Fruit fly (Drosophila melanogaster) whole organism, embryonic: ENCODE measurements around the gene CG13676.
A peak's percentile ranks its signal among the peaks of the same experiment; 100 is the strongest.

Source experiments
- ATbp ChIP-seq: fragments of 200-800 bp; sonication (Bioruptor generic); optimal IDR thresholded peaks from 2 replicates; lab custom pipeline; 2017; ENCODE audit warnings: missing biosample characterization, mild to moderate bottlenecking, missing genetic modification characterization, missing genetic modification reagents
- Adf1 ChIP-seq: fragments of 200-800 bp; sonication (Bioruptor generic); IDR thresholded peaks from 2 replicates; pipeline ENCODE4 v1.3.6; 2022; ENCODE audit warnings: missing biosample characterization, missing genetic modification characterization
- Aef1 ChIP-seq: fragments of 200-800 bp; sonication (Bioruptor generic); IDR thresholded peaks from 3 replicates; pipeline ENCODE4 v1.3.6; 2022; ENCODE audit warnings: missing biosample characterization, missing genetic modification characterization
- CG10462 ChIP-seq: fragments of 200-800 bp; sonication (Bioruptor generic); optimal IDR thresholded peaks from 2 replicates; lab custom pipeline; 2016; ENCODE audit warnings: missing biosample characterization, missing genetic modification characterization
- CG11398 ChIP-seq: fragments of 200-800 bp; sonication (Bioruptor generic); optimal IDR thresholded peaks from 2 replicates; lab custom pipeline; 2016; ENCODE audit warnings: missing biosample characterization, missing genetic modification characterization
- CG12104 ChIP-seq: fragments of 200-800 bp; sonication (Bioruptor generic); optimal IDR thresholded peaks from 3 replicates; lab custom pipeline; 2016; ENCODE audit warnings: missing biosample characterization, missing genetic modification characterization
- CG12219 ChIP-seq: fragments of 200-800 bp; sonication (Bioruptor generic); optimal IDR thresholded peaks from 3 replicates; lab custom pipeline; 2018; ENCODE audit warnings: missing biosample characterization, mild to moderate bottlenecking, missing genetic modification characterization
- CG14441 ChIP-seq: fragments of 200-800 bp; sonication (Bioruptor generic); IDR thresholded peaks from 2 replicates; pipeline ENCODE4 v1.3.6; 2022; ENCODE audit warnings: missing biosample characterization, missing genetic modification characterization
- CG14710 ChIP-seq: fragments of 200-800 bp; sonication (Bioruptor generic); optimal IDR thresholded peaks from 3 replicates; lab custom pipeline; 2019; ENCODE audit warnings: missing biosample characterization, mild to moderate bottlenecking, missing genetic modification characterization, moderate library complexity
- CG15073 ChIP-seq: fragments of 200-800 bp; sonication (Bioruptor generic); optimal IDR thresholded peaks from 2 replicates; lab custom pipeline; 2016; ENCODE audit warnings: missing biosample characterization, missing genetic modification characterization
- CG15269 ChIP-seq: fragments of 200-800 bp; sonication (Bioruptor generic); optimal IDR thresholded peaks from 2 replicates; lab custom pipeline; 2018; ENCODE audit warnings: missing biosample characterization, mild to moderate bottlenecking, missing genetic modification characterization, moderate library complexity
- CG15479 ChIP-seq: fragments of 200-800 bp; sonication (Bioruptor generic); optimal IDR thresholded peaks from 3 replicates; lab custom pipeline; 2019; ENCODE audit warnings: missing biosample characterization, mild to moderate bottlenecking, missing genetic modification characterization, moderate library complexity
- CG1602 ChIP-seq: fragments of 200-800 bp; sonication (Bioruptor generic); optimal IDR thresholded peaks from 3 replicates; lab custom pipeline; 2016; ENCODE audit warnings: missing biosample characterization, missing genetic modification characterization
- CG17186 ChIP-seq: fragments of 200-800 bp; sonication (Bioruptor generic); optimal IDR thresholded peaks from 3 replicates; lab custom pipeline; 2017; ENCODE audit warnings: missing biosample characterization, missing genetic modification reagents, missing genetic modification characterization
- CG17912 ChIP-seq: fragments of 200-800 bp; sonication (Bioruptor generic); optimal IDR thresholded peaks from 2 replicates; lab custom pipeline; 2018; ENCODE audit warnings: missing biosample characterization, mild to moderate bottlenecking, missing genetic modification characterization
- CG18011 ChIP-seq: fragments of 200-800 bp; sonication (Bioruptor generic); optimal IDR thresholded peaks from 2 replicates; lab custom pipeline; 2017; ENCODE audit warnings: missing biosample characterization, missing genetic modification characterization, mild to moderate bottlenecking, moderate library complexity, missing genotype
- CG2202 ChIP-seq: fragments of 200-800 bp; sonication (Bioruptor generic); optimal IDR thresholded peaks from 2 replicates; lab custom pipeline; 2018; ENCODE audit warnings: missing biosample characterization, mild to moderate bottlenecking, missing genetic modification characterization
- CG30431 ChIP-seq: fragments of 200-800 bp; sonication (Bioruptor generic); optimal IDR thresholded peaks from 2 replicates; lab custom pipeline; 2017; ENCODE audit warnings: missing biosample characterization, missing genetic modification characterization
- CG43689 ChIP-seq: fragments of 200-800 bp; sonication (Bioruptor generic); IDR thresholded peaks from 2 replicates; pipeline ENCODE4 v1.3.6; 2022; ENCODE audit warnings: missing biosample characterization, missing genetic modification characterization
- CG5180 ChIP-seq: fragments of 200-800 bp; sonication (Bioruptor generic); optimal IDR thresholded peaks from 3 replicates; lab custom pipeline; 2017; ENCODE audit warnings: missing biosample characterization, missing genetic modification characterization, mild to moderate bottlenecking, moderate library complexity, missing genetic modification reagents
- CG7745 ChIP-seq: fragments of 200-800 bp; sonication (Bioruptor generic); optimal IDR thresholded peaks from 2 replicates; lab custom pipeline; 2018; ENCODE audit warnings: missing biosample characterization, mild to moderate bottlenecking, missing genetic modification characterization, moderate library complexity
- CG7839 ChIP-seq: fragments of 200-800 bp; sonication (Bioruptor generic); optimal IDR thresholded peaks from 3 replicates; lab custom pipeline; 2018; ENCODE audit warnings: missing biosample characterization, mild to moderate bottlenecking, missing genetic modification characterization, moderate library complexity
- D19B ChIP-seq: fragments of 200-800 bp; sonication (Bioruptor generic); optimal IDR thresholded peaks from 2 replicates; lab custom pipeline; 2017; ENCODE audit warnings: missing biosample characterization, mild to moderate bottlenecking, missing genetic modification characterization
- Drgx ChIP-seq: fragments of 200-800 bp; sonication (Bioruptor generic); IDR thresholded peaks from 2 replicates; pipeline ENCODE4 v1.3.6; 2022; ENCODE audit warnings: missing biosample characterization, missing genetic modification characterization
- GATAe ChIP-seq: fragments of 200-800 bp; sonication (Bioruptor generic); conservative IDR thresholded peaks from 2 replicates; pipeline ENCODE4 v1.3.6; 2022; ENCODE audit warnings: missing biosample characterization, missing genetic modification characterization
- HLH3B ChIP-seq: fragments of 200-800 bp; sonication (Bioruptor generic); IDR thresholded peaks from 2 replicates; pipeline ENCODE4 v1.3.6; 2022; ENCODE audit warnings: missing biosample characterization, missing genetic modification characterization
- Hmx ChIP-seq: fragments of 200-800 bp; sonication (Bioruptor generic); optimal IDR thresholded peaks from 2 replicates; lab custom pipeline; 2016; ENCODE audit warnings: missing biosample characterization, missing genetic modification characterization
- Jarid2 ChIP-seq: fragments of 200-800 bp; sonication (Bioruptor generic); optimal IDR thresholded peaks from 3 replicates; lab custom pipeline; 2017; ENCODE audit warnings: mild to moderate bottlenecking, missing biosample characterization, missing genetic modification reagents, missing genetic modification characterization
- Lim3 ChIP-seq: fragments of 200-800 bp; sonication (Bioruptor generic); IDR thresholded peaks from 2 replicates; pipeline ENCODE4 v1.3.6; 2022; ENCODE audit warnings: missing biosample characterization, missing genetic modification characterization
- Mad ChIP-seq: fragments of 200-800 bp; sonication (Bioruptor generic); optimal IDR thresholded peaks from 2 replicates; lab custom pipeline; 2016; ENCODE audit warnings: missing biosample characterization, missing genetic modification characterization
- Mrtf ChIP-seq: fragments of 200-800 bp; sonication (Bioruptor generic); IDR thresholded peaks from 3 replicates; pipeline ENCODE4 v1.3.6; 2022; ENCODE audit warnings: missing biosample characterization, missing genetic modification characterization
- Taf1 ChIP-seq: fragments of 200-800 bp; sonication (Bioruptor generic); IDR thresholded peaks from 2 replicates; pipeline ENCODE4 v1.3.6; 2022; ENCODE audit warnings: missing biosample characterization, missing genetic modification characterization
- Trl ChIP-seq, 3 experiments: fragments of >200 bp in 2 of 3; fragments of 200-800 bp in 1 of 3; sonication (Bioruptor generic) in 1 of 3; optimal IDR thresholded peaks; 2 replicates in 1 of 3; 3 replicates in 2 of 3; lab custom pipeline; 2016 to 2017; ENCODE audit warnings: missing biosample characterization in 1 of 3, missing genetic modification characterization in 1 of 3
- bowl ChIP-seq: fragments of 200-800 bp; sonication (Bioruptor generic); IDR thresholded peaks from 2 replicates; pipeline ENCODE4 v1.3.6; 2022; ENCODE audit warnings: missing biosample characterization, missing genetic modification characterization
- cas ChIP-seq: fragments of 200-800 bp; sonication (Bioruptor generic); IDR thresholded peaks from 2 replicates; pipeline ENCODE4 v1.3.6; 2022; ENCODE audit warnings: missing biosample characterization, missing genetic modification characterization
- dan ChIP-seq: fragments of 200-800 bp; sonication (Bioruptor generic); IDR thresholded peaks from 2 replicates; pipeline ENCODE4 v1.3.6; 2022; ENCODE audit warnings: missing biosample characterization, missing genetic modification characterization
- ind ChIP-seq: fragments of 200-800 bp; sonication (Bioruptor generic); optimal IDR thresholded peaks from 3 replicates; lab custom pipeline; 2016; ENCODE audit warnings: missing biosample characterization, missing genetic modification characterization
- jing ChIP-seq: fragments of 200-800 bp; sonication (Bioruptor generic); optimal IDR thresholded peaks from 2 replicates; lab custom pipeline; 2018; ENCODE audit warnings: missing biosample characterization, mild to moderate bottlenecking, missing genetic modification characterization
- kni ChIP-seq: fragments of 200-800 bp; sonication (Bioruptor generic); optimal IDR thresholded peaks from 3 replicates; lab custom pipeline; 2017; ENCODE audit warnings: mild to moderate bottlenecking, missing biosample characterization, missing genetic modification reagents, missing genetic modification characterization
- lbe ChIP-seq: fragments of 200-800 bp; sonication (Bioruptor generic); optimal IDR thresholded peaks from 2 replicates; lab custom pipeline; 2016; ENCODE audit warnings: missing biosample characterization, mild to moderate bottlenecking, missing genetic modification characterization
- maf-S ChIP-seq: fragments of 200-800 bp; sonication (Bioruptor generic); optimal IDR thresholded peaks from 2 replicates; lab custom pipeline; 2016; ENCODE audit warnings: missing biosample characterization, missing genetic modification characterization
- p53 ChIP-seq: fragments of 200-800 bp; sonication (Bioruptor generic); optimal IDR thresholded peaks from 2 replicates; lab custom pipeline; 2016; ENCODE audit warnings: missing biosample characterization, missing genetic modification characterization
- pho ChIP-seq: fragments of 200-800 bp; sonication (Bioruptor generic); optimal IDR thresholded peaks from 2 replicates; lab custom pipeline; 2016; ENCODE audit warnings: missing biosample characterization, missing genetic modification characterization
- phol ChIP-seq: fragments of 200-800 bp; sonication (Bioruptor generic); optimal IDR thresholded peaks from 3 replicates; lab custom pipeline; 2018; ENCODE audit warnings: missing biosample characterization, mild to moderate bottlenecking, missing genetic modification characterization, moderate library complexity
- pnt ChIP-seq: fragments of 200-800 bp; sonication (Bioruptor generic); optimal IDR thresholded peaks from 3 replicates; lab custom pipeline; 2016; ENCODE audit warnings: missing biosample characterization, missing genetic modification characterization
- ranshi ChIP-seq: fragments of 200-800 bp; sonication (Bioruptor generic); IDR thresholded peaks from 2 replicates; pipeline ENCODE4 v1.3.6; 2022; ENCODE audit warnings: missing biosample characterization, missing genetic modification characterization
- row ChIP-seq: fragments of 200-800 bp; sonication (Bioruptor generic); IDR thresholded peaks from 3 replicates; pipeline ENCODE4 v1.3.6; 2022; ENCODE audit warnings: missing biosample characterization, missing genetic modification characterization
- slp2 ChIP-seq: fragments of 200-800 bp; sonication (Bioruptor generic); optimal IDR thresholded peaks from 2 replicates; lab custom pipeline; 2016; ENCODE audit warnings: missing biosample characterization, missing genetic modification characterization
- stwl ChIP-seq: fragments of 200-800 bp; sonication (Bioruptor generic); optimal IDR thresholded peaks from 3 replicates; lab custom pipeline; 2018; ENCODE audit warnings: missing biosample characterization, mild to moderate bottlenecking, missing genetic modification characterization, moderate library complexity
- twi ChIP-seq: fragments of 200-800 bp; optimal IDR thresholded peaks from 2 replicates; lab custom pipeline; 2019; ENCODE audit warnings: missing biosample characterization, mild to moderate bottlenecking, missing genetic modification characterization, moderate library complexity

Gene CG13676

DNA sequence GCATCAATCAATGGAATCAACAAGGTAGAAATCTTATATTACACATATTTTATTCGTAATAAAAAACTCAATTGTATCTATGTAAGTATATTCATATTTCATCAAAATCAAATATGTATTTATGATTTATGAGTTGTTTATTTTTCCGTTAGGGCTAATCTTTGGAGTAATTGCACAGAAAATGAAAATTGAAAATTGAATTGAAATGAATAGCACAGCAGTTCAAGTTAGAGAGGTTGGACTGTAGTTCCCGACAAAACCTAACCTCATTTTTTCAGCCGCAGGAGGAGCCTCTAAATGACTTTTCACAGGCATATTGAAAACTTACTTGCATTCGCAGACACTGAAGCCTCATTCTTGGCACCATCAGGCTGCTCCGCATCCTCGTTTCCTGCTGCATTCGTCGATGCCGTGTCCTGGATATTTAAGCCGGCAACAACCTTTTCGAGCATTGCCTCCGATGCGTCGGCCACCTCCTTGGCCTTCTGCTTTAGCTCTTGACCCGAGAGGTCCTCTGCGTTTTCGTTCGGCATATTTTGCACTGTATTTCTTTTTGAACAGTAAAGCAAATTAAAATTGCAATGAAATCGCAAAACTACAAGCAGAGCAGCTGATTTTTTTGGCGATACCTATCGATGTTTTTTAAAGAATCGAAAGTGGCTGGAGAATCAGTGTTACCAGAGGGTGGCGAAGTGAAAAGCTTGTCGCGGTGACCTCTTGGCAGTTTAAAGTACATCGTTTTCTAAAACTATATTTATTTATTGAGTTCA lies 26.4 kb upstream of the CG13676 start, which contains the start of gene Nmt (continued):
- TF ChIP-seq CG14710 (tag; lab: Kevin White, UChicago) (no peak), HLH3B (GFP tag; lab: Robert Waterston, UW) (no peak), CG2202 (tag; lab: Kevin White, UChicago) (no peak), row (peak; percentile 71), CG18011 (no peak), GATAe (no peak), cas (GFP tag; lab: Robert Waterston, UW) (no peak), lbe (GFP tag; lab: Kevin White, UChicago) (no peak), ind (peak; percentile 44), CG1602 (peak; percentile 26), Lim3 (GFP tag; lab: Robert Waterston, UW) (no peak), Jarid2 (GFP tag; lab: Kevin White, UChicago) (no peak), CG12219 (GFP tag; lab: Kevin White, UChicago) (no peak), CG7745 (tag; lab: Kevin White, UChicago) (no peak), CG15479 (GFP tag; lab: Kevin White, UChicago) (no peak), CG15073 (GFP tag; lab: Kevin White, UChicago) (no peak), Aef1 (peak; percentile 55), CG5180 (GFP tag; lab: Kevin White, UChicago) (no peak), D19B (GFP tag; lab: Kevin White, UChicago) (no peak), twi (tag; lab: Kevin White, UChicago) (no peak), pnt (no peak), CG12104 (no peak), jing (GFP tag; lab: Kevin White, UChicago) (no peak), p53 (GFP tag; lab: Kevin White, UChicago) (no peak), CG43689 (GFP tag; lab: Robert Waterston, UW) (0 out of 2 replicates have a peak, but pooled peaks have one; percentile 36), CG7839 (peak; percentile 40), maf-S (GFP tag; lab: Kevin White, UChicago) (no peak), slp2 (GFP tag; lab: Kevin White, UChicago) (no peak), Trl (optimal IDR thresholded peaks at IDR 0.05; lab: Kevin White, UChicago) (no peak), Trl (GFP tag; optimal IDR thresholded peaks at IDR 0.05; lab: Kevin White, UChicago) (no peak), Adf1 (GFP tag; lab: Robert Waterston, UW) (no peak; the same call in 1 of the 2 replicates), CG14441 (no peak), ATbp (GFP tag; lab: Kevin White, UChicago) (no peak), Mrtf (GFP tag; lab: Robert Waterston, UW) (no peak), phol (peak; percentile 10), CG10462 (GFP tag; lab: Kevin White, UChicago) (no peak), bowl (GFP tag; lab: Robert Waterston, UW) (no peak), CG30431 (no peak), stwl (tag; lab: Kevin White, UChicago) (peak; percentile 52), Taf1 (GFP tag; lab: Robert Waterston, UW) (no peak), CG17912 (no peak), CG11398 (GFP tag; lab: Kevin White, UChicago) (no peak), Mad (GFP tag; lab: Kevin White, UChicago) (no peak), ranshi (GFP tag; lab: Robert Waterston, UW) (peak; percentile 14; the same call in 1 of the 2 replicates), CG15269 (tag; lab: Kevin White, UChicago) (no peak), dan (GFP tag; lab: Robert Waterston, UW) (no peak), CG17186 (GFP tag; lab: Kevin White, UChicago) (no peak), pho (peak; percentile 7), kni (GFP tag; lab: Kevin White, UChicago) (no peak), Drgx (no peak), Hmx (GFP tag; lab: Kevin White, UChicago) (no peak)
